Fruit fly (Drosophila melanogaster) whole organism, embryonic: ENCODE measurements around the gene pod1.

Experiments
- Atf-2 ChIP-seq: fragments of 200-800 bp; sonication (Bioruptor generic); optimal IDR thresholded peaks from 2 replicates; lab custom pipeline; 2016; ENCODE audit warnings: missing biosample characterization, missing genetic modification characterization
- Atf3 ChIP-seq: fragments of 200-800 bp; sonication (Bioruptor generic); optimal IDR thresholded peaks from 3 replicates; lab custom pipeline; 2016; ENCODE audit warnings: missing biosample characterization, missing genetic modification characterization
- CG11560 ChIP-seq: fragments of 200-800 bp; sonication (Bioruptor generic); IDR thresholded peaks from 3 replicates; pipeline ENCODE4 v1.3.6; 2022; ENCODE audit warnings: missing biosample characterization, missing genetic modification characterization
- CG12155 ChIP-seq: fragments of 200-800 bp; sonication (Bioruptor generic); optimal IDR thresholded peaks from 3 replicates; lab custom pipeline; 2016; ENCODE audit warnings: missing biosample characterization, missing genetic modification characterization
- CG12391 ChIP-seq: fragments of 200-800 bp; sonication (Bioruptor generic); optimal IDR thresholded peaks from 3 replicates; lab custom pipeline; 2018; ENCODE audit warnings: missing biosample characterization, mild to moderate bottlenecking, missing genetic modification characterization, moderate library complexity
- CG12744 ChIP-seq: fragments of 200-800 bp; sonication (Bioruptor generic); optimal IDR thresholded peaks from 2 replicates; lab custom pipeline; 2016; ENCODE audit warnings: missing biosample characterization, missing genetic modification characterization
- CG14050 ChIP-seq: fragments of 200-800 bp; sonication (Bioruptor generic); IDR thresholded peaks from 3 replicates; pipeline ENCODE4 v1.3.6; 2022; ENCODE audit warnings: missing biosample characterization, missing genetic modification characterization
- CG14965 ChIP-seq: fragments of 200-800 bp; sonication (Bioruptor generic); optimal IDR thresholded peaks from 2 replicates; lab custom pipeline; 2016; ENCODE audit warnings: missing biosample characterization, missing genetic modification characterization, borderline replicate concordance
- CG17612 ChIP-seq: fragments of 200-800 bp; sonication (Bioruptor generic); IDR thresholded peaks from 2 replicates; pipeline ENCODE4 v1.3.6; 2022; ENCODE audit warnings: missing biosample characterization, missing genetic modification characterization
- CG18599 ChIP-seq: fragments of 200-800 bp; sonication (Bioruptor generic); optimal IDR thresholded peaks from 3 replicates; lab custom pipeline; 2017; ENCODE audit warnings: missing biosample characterization, missing genetic modification characterization, mild to moderate bottlenecking, moderate library complexity, missing genetic modification reagents
- CG2199 ChIP-seq: fragments of 200-800 bp; sonication (Bioruptor generic); IDR thresholded peaks from 3 replicates; pipeline ENCODE4 v1.3.6; 2022; ENCODE audit warnings: missing biosample characterization, missing genetic modification characterization
- CG32532 ChIP-seq: fragments of 200-800 bp; sonication (Bioruptor generic); IDR thresholded peaks from 2 replicates; pipeline ENCODE4 v1.3.6; 2022; ENCODE audit warnings: missing biosample characterization, missing genetic modification characterization
- CG3995 ChIP-seq: fragments of 200-800 bp; sonication (Bioruptor generic); optimal IDR thresholded peaks from 3 replicates; lab custom pipeline; 2016; ENCODE audit warnings: missing biosample characterization, missing genetic modification characterization
- CG5180 ChIP-seq: fragments of 200-800 bp; sonication (Bioruptor generic); optimal IDR thresholded peaks from 3 replicates; lab custom pipeline; 2017; ENCODE audit warnings: missing biosample characterization, missing genetic modification characterization, mild to moderate bottlenecking, moderate library complexity, missing genetic modification reagents
- CG6654 ChIP-seq: fragments of 200-800 bp; sonication (Bioruptor generic); optimal IDR thresholded peaks from 2 replicates; lab custom pipeline; 2017; ENCODE audit warnings: missing biosample characterization, mild to moderate bottlenecking, missing genetic modification characterization
- CG6791 ChIP-seq: fragments of 200-800 bp; sonication (Bioruptor generic); IDR thresholded peaks from 3 replicates; pipeline ENCODE4 v1.3.6; 2022; ENCODE audit warnings: missing biosample characterization, missing genetic modification characterization; ENCODE audit not compliant: partially characterized antibody
- CG7271 ChIP-seq: fragments of 200-800 bp; sonication (Bioruptor generic); optimal IDR thresholded peaks from 2 replicates; lab custom pipeline; 2018; ENCODE audit warnings: missing biosample characterization, mild to moderate bottlenecking, missing genetic modification characterization, moderate library complexity
- CG7357 ChIP-seq: fragments of 200-800 bp; sonication (Bioruptor generic); IDR thresholded peaks from 3 replicates; pipeline ENCODE4 v1.3.6; 2022; ENCODE audit warnings: missing biosample characterization, missing genetic modification characterization
- CG7839 ChIP-seq: fragments of 200-800 bp; sonication (Bioruptor generic); optimal IDR thresholded peaks from 3 replicates; lab custom pipeline; 2018; ENCODE audit warnings: missing biosample characterization, mild to moderate bottlenecking, missing genetic modification characterization, moderate library complexity
- CG8944 ChIP-seq: fragments of 200-800 bp; sonication (Bioruptor generic); optimal IDR thresholded peaks from 3 replicates; lab custom pipeline; 2016; ENCODE audit warnings: missing biosample characterization, missing genetic modification characterization
- CG9609 ChIP-seq: fragments of 200-800 bp; sonication (Bioruptor generic); optimal IDR thresholded peaks from 3 replicates; lab custom pipeline; 2016; ENCODE audit warnings: missing biosample characterization, missing genetic modification characterization
- CTCF ChIP-seq: fragments of 200-800 bp; sonication (Bioruptor generic); optimal IDR thresholded peaks from 2 replicates; lab custom pipeline; 2017; ENCODE audit warnings: missing biosample characterization, mild to moderate bottlenecking, missing genetic modification characterization, moderate library complexity
- D19A ChIP-seq: fragments of 200-800 bp; optimal IDR thresholded peaks from 3 replicates; lab custom pipeline; 2019; ENCODE audit warnings: missing biosample characterization, mild to moderate bottlenecking, missing genetic modification characterization, moderate library complexity
- Dad ChIP-seq: fragments of 200-800 bp; sonication (Bioruptor generic); optimal IDR thresholded peaks from 3 replicates; lab custom pipeline; 2016; ENCODE audit warnings: missing biosample characterization, missing genetic modification characterization
- Dek ChIP-seq: fragments of 200-800 bp; sonication (Bioruptor generic); optimal IDR thresholded peaks from 3 replicates; lab custom pipeline; 2019; ENCODE audit warnings: missing biosample characterization, mild to moderate bottlenecking, missing genetic modification characterization, moderate library complexity
- Dfd ChIP-seq, 2 experiments: fragments of >200 bp; optimal IDR thresholded peaks; 2 replicates each; lab custom pipeline; 2017; ENCODE audit warnings: missing biosample characterization in 2 of 2, missing genetic modification characterization in 2 of 2
- Fer3 ChIP-seq: fragments of 200-800 bp; sonication (Bioruptor generic); optimal IDR thresholded peaks from 2 replicates; lab custom pipeline; 2018; ENCODE audit warnings: missing biosample characterization, mild to moderate bottlenecking, missing genetic modification characterization, moderate library complexity
- HLH4C ChIP-seq: fragments of 200-800 bp; sonication (Bioruptor generic); IDR thresholded peaks from 3 replicates; pipeline ENCODE4 v1.3.6; 2022; ENCODE audit warnings: missing biosample characterization, missing genetic modification characterization; ENCODE audit not compliant: partially characterized antibody
- Kr ChIP-seq: fragments of 200-800 bp; sonication (Bioruptor generic); optimal IDR thresholded peaks from 2 replicates; lab custom pipeline; 2017; ENCODE audit warnings: missing biosample characterization, mild to moderate bottlenecking, missing genetic modification characterization
- Mad ChIP-seq: fragments of 200-800 bp; sonication (Bioruptor generic); optimal IDR thresholded peaks from 2 replicates; lab custom pipeline; 2016; ENCODE audit warnings: missing biosample characterization, missing genetic modification characterization
- NFAT ChIP-seq: fragments of 200-800 bp; sonication (Bioruptor generic); IDR thresholded peaks from 2 replicates; pipeline ENCODE4 v1.3.6; 2022; ENCODE audit warnings: missing biosample characterization, missing genetic modification characterization
- NK7.1 ChIP-seq: fragments of 200-800 bp; sonication (Bioruptor generic); optimal IDR thresholded peaks from 3 replicates; lab custom pipeline; 2016; ENCODE audit warnings: missing biosample characterization, missing genetic modification characterization
- Nf-YA ChIP-seq: fragments of 200-800 bp; sonication (Bioruptor generic); IDR thresholded peaks from 2 replicates; pipeline ENCODE4 v1.3.6; 2022; ENCODE audit warnings: missing biosample characterization, missing genetic modification characterization
- Optix ChIP-seq: fragments of 200-800 bp; sonication (Bioruptor generic); IDR thresholded peaks from 3 replicates; pipeline ENCODE4 v1.3.6; 2022; ENCODE audit warnings: missing biosample characterization, missing genetic modification characterization
- Scr ChIP-seq: fragments of 200-800 bp; sonication (Bioruptor generic); IDR thresholded peaks from 2 replicates; pipeline ENCODE4 v1.3.6; 2022; ENCODE audit warnings: missing biosample characterization, missing genetic modification characterization; ENCODE audit not compliant: partially characterized antibody
- Stat92E ChIP-seq, 3 experiments: fragments of >200 bp in 2 of 3; fragments of 200-800 bp in 1 of 3; sonication (Bioruptor generic) in 1 of 3; optimal IDR thresholded peaks; 2 replicates each; lab custom pipeline; 2017 to 2019; ENCODE audit warnings: missing biosample characterization in 3 of 3, missing genetic modification characterization in 3 of 3, mild to moderate bottlenecking in 1 of 3, moderate library complexity in 1 of 3
- Usf ChIP-seq: fragments of 200-800 bp; sonication (Bioruptor generic); optimal IDR thresholded peaks from 2 replicates; lab custom pipeline; 2017; ENCODE audit warnings: missing genotype, missing biosample characterization, missing genetic modification characterization
- Xbp1 ChIP-seq: fragments of 200-800 bp; sonication (Bioruptor generic); optimal IDR thresholded peaks from 3 replicates; lab custom pipeline; 2016; ENCODE audit warnings: missing biosample characterization, mild to moderate bottlenecking, missing genetic modification characterization
- ash1 ChIP-seq: fragments of 200-800 bp; sonication (Bioruptor generic); optimal IDR thresholded peaks from 2 replicates; lab custom pipeline; 2018; ENCODE audit warnings: missing biosample characterization, mild to moderate bottlenecking, missing genetic modification characterization
- bsh ChIP-seq, 2 experiments: fragments of 200-800 bp; sonication (Bioruptor generic); optimal IDR thresholded peaks; 2 replicates each; lab custom pipeline; 2017 to 2018; ENCODE audit warnings: mild to moderate bottlenecking in 2 of 2, missing biosample characterization in 2 of 2, missing genetic modification characterization in 2 of 2, moderate library complexity in 1 of 2
- ci ChIP-seq: fragments of 200-800 bp; sonication (Bioruptor generic); IDR thresholded peaks from 3 replicates; pipeline ENCODE4 v1.3.6; 2022; ENCODE audit warnings: missing biosample characterization, missing genetic modification characterization
- dm ChIP-seq: fragments of 200-800 bp; sonication (Bioruptor generic); optimal IDR thresholded peaks from 3 replicates; lab custom pipeline; 2016; ENCODE audit warnings: missing biosample characterization, missing genetic modification characterization
- dpn ChIP-seq, 2 experiments: fragments of 200-800 bp; sonication (Bioruptor generic); optimal IDR thresholded peaks; 3 replicates each; lab custom pipeline; 2016; ENCODE audit warnings: missing biosample characterization in 2 of 2, missing genetic modification characterization in 2 of 2
- fd96Cb ChIP-seq: fragments of 200-800 bp; sonication (Bioruptor generic); optimal IDR thresholded peaks from 2 replicates; lab custom pipeline; 2018; ENCODE audit warnings: missing biosample characterization, mild to moderate bottlenecking, missing genetic modification characterization, moderate library complexity
- gro ChIP-seq: fragments of 200-800 bp; sonication (Bioruptor generic); optimal IDR thresholded peaks from 2 replicates; lab custom pipeline; 2016; ENCODE audit warnings: missing biosample characterization, missing genetic modification characterization
- nerfin-1 ChIP-seq: fragments of 200-800 bp; sonication (Bioruptor generic); optimal IDR thresholded peaks from 3 replicates; lab custom pipeline; 2019; ENCODE audit warnings: missing biosample characterization, mild to moderate bottlenecking, missing genetic modification characterization, moderate library complexity
- nerfin-2 ChIP-seq: fragments of 200-800 bp; sonication (Bioruptor generic); IDR thresholded peaks from 2 replicates; pipeline ENCODE4 v1.3.6; 2022; ENCODE audit warnings: missing biosample characterization, missing genetic modification characterization; ENCODE audit not compliant: partially characterized antibody
- schlank ChIP-seq: fragments of 200-800 bp; sonication (Bioruptor generic); optimal IDR thresholded peaks from 2 replicates; lab custom pipeline; 2018; ENCODE audit warnings: missing biosample characterization, mild to moderate bottlenecking, missing genetic modification characterization
- slou ChIP-seq: fragments of 200-800 bp; sonication (Bioruptor generic); optimal IDR thresholded peaks from 3 replicates; lab custom pipeline; 2016; ENCODE audit warnings: missing biosample characterization, missing genetic modification characterization
- vnd ChIP-seq: fragments of 200-800 bp; sonication (Bioruptor generic); IDR thresholded peaks from 3 replicates; pipeline ENCODE4 v1.3.6; 2022; ENCODE audit warnings: missing biosample characterization, missing genetic modification characterization; ENCODE audit not compliant: partially characterized antibody

The pod1 gene

DNA sequence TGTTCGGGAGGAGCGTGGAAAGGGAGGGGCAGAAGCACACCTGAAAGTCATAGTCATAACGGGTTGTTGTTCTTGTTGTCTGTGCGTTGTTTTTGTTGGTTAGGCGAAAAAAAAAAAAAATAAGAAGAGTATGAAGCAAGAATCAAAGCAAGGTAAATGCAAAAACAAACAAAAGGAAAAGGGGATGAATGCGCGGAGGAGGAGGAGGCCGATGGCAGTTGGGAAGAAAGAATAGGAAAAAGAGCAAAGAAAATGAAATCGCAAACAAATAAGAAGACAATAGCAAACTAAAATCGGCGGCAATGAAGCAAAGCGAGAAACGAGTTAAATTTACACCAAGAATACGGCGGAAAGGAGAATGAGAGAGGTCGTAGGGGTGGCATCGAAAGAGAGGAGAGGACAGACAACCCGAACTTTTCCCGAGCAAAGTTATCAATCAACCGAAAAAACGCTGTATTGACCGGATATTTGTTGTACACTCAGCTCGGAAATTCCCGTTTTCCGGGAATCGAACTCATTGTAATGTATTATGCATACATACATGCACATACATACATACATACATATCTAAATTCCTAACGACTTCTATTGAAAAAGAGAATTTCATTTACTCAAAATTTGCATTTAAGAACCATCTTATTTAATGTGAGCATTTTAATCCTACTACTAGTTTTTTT is 57.1 kb downstream of the pod1 start (continued):
- no peak for TF ChIP-seq CG32532
- TF ChIP-seq Optix (GFP tag; lab: Robert Waterston, UW), result no peak
- no peak for TF ChIP-seq CG6654 (GFP tag; lab: Kevin White, UChicago)
- TF ChIP-seq NFAT (GFP tag; lab: Robert Waterston, UW), result no peak
- no peak for TF ChIP-seq Atf3 (GFP tag; lab: Kevin White, UChicago)
- TF ChIP-seq CG18599 (GFP tag; lab: Kevin White, UChicago), result no peak
- peak; percentile 20 for TF ChIP-seq CG7839 (tag; lab: Kevin White, UChicago)
- TF ChIP-seq CG6791, result no peak
- no peak for TF ChIP-seq Mad (GFP tag; lab: Kevin White, UChicago)
- TF ChIP-seq CG11560 (tag; lab: Robert Waterston, UW), result no peak
- peak; percentile 31 for TF ChIP-seq D19A (tag; lab: Kevin White, UChicago)
- TF ChIP-seq ash1 (GFP tag; lab: Kevin White, UChicago), result no peak
- TF ChIP-seq Kr, result no peak
- TF ChIP-seq CTCF (GFP tag; lab: Kevin White, UChicago), result no peak
- TF ChIP-seq Fer3 (tag; lab: Kevin White, UChicago), result peak; percentile 24
- TF ChIP-seq bsh (GFP tag; optimal IDR thresholded peaks at IDR 0.05; lab: Kevin White, UChicago), result peak in 1 of 2 experiments; percentile 59
- TF ChIP-seq dm (GFP tag; lab: Kevin White, UChicago), result no peak
- TF ChIP-seq Xbp1 (GFP tag; lab: Kevin White, UChicago), result no peak
- TF ChIP-seq CG9609, result no peak
- TF ChIP-seq gro (GFP tag; lab: Kevin White, UChicago), result no peak
- TF ChIP-seq Atf-2, result no peak
- no peak for TF ChIP-seq Dad (GFP tag; lab: Kevin White, UChicago)
- no peak for TF ChIP-seq nerfin-1 (tag; lab: Kevin White, UChicago)
- TF ChIP-seq CG14050 (GFP tag; lab: Robert Waterston, UW), result no peak
- TF ChIP-seq Nf-YA (GFP tag; lab: Robert Waterston, UW), result no peak
- no peak for TF ChIP-seq CG14965 (GFP tag; lab: Kevin White, UChicago)
- TF ChIP-seq CG8944, result no peak
- no peak for TF ChIP-seq slou (GFP tag; lab: Kevin White, UChicago)
- TF ChIP-seq HLH4C (GFP tag; lab: Robert Waterston, UW), result no peak
- no peak for TF ChIP-seq nerfin-2 (GFP tag; lab: Robert Waterston, UW)
- peak in 1 of 3 experiments; percentile 51 for TF ChIP-seq Stat92E (GFP tag; optimal IDR thresholded peaks at IDR 0.05; lab: Kevin White, UChicago)
- no peak for TF ChIP-seq Dek (tag; lab: Kevin White, UChicago)
- TF ChIP-seq NK7.1 (GFP tag; lab: Kevin White, UChicago), result no peak
- no peak for TF ChIP-seq ci
- TF ChIP-seq fd96Cb (tag; lab: Kevin White, UChicago), result peak; percentile 35
- TF ChIP-seq Scr (GFP tag; lab: Robert Waterston, UW), result no peak
- no peak for TF ChIP-seq CG5180
- TF ChIP-seq CG17612 (GFP tag; lab: Robert Waterston, UW), result no peak
- no peak for TF ChIP-seq CG3995 (GFP tag; lab: Kevin White, UChicago)
- no peak for TF ChIP-seq dpn (GFP tag; optimal IDR thresholded peaks at IDR 0.05; lab: Kevin White, UChicago)
- TF ChIP-seq schlank, result no peak
- no peak for TF ChIP-seq vnd (GFP tag; lab: Robert Waterston, UW)
- TF ChIP-seq Usf (GFP tag; lab: Kevin White, UChicago), result no peak
- TF ChIP-seq CG2199 (GFP tag; lab: Robert Waterston, UW), result 0 out of 3 replicates have a peak, but pooled peaks have one; percentile 20
- TF ChIP-seq CG7357 (GFP tag; lab: Robert Waterston, UW), result no peak
- TF ChIP-seq CG7271 (tag; lab: Kevin White, UChicago), result no peak
- no peak for TF ChIP-seq CG12744
- TF ChIP-seq CG12155 (GFP tag; lab: Kevin White, UChicago), result no peak
- no peak for TF ChIP-seq CG12391
- TF ChIP-seq Dfd (GFP tag; optimal IDR thresholded peaks at IDR 0.05; lab: Kevin White, UChicago), result no peak
